ENCODE assay signal across 2 fruit fly cellular contexts in genomic region chr3R:16257346-16257745, dm6.
TF ChIP-seq lines count a peak whose summit lies in the region.

No protein-coding gene starts in this region.

- no peak for TF ChIP-seq CTCF in whole organism, embryonic (GFP tag; optimal IDR thresholded peaks at IDR 0.05; lab: Kevin White, UChicago)

TF ChIP-seq in whole organism, embryonic, 481 proteins besides CTCF, POLR2A, EP300 and RAD21:
- TF ChIP-seq Med (GFP tag; lab: Kevin White, UChicago), result peak; percentile 50
- TF ChIP-seq Dfd (GFP tag; optimal IDR thresholded peaks at IDR 0.05; lab: Kevin White, UChicago), result peak in 1 of 2 experiments; percentile 57
- TF ChIP-seq tna (GFP tag; IDR thresholded peaks at IDR 0.05; lab: Robert Waterston, UW; ENCODE audit: partially characterized antibody), result 0 out of 2 replicates have a peak, but pooled peaks have one; percentile 20
- no peak for TF ChIP-seq CG31365 (tag; optimal IDR thresholded peaks at IDR 0.05; lab: Kevin White, UChicago)
TF ChIP-seq in whole organism, embryonic: peak in this region for 3.

TF ChIP-seq in whole organism, wandering third instar larva, 38 proteins besides CTCF, POLR2A, EP300 and RAD21:
- TF ChIP-seq CrebA (GFP tag; optimal IDR thresholded peaks at IDR 0.05; lab: Kevin White, UChicago; ENCODE audit: borderline replicate concordance) (no peak), Dfd (GFP tag; optimal IDR thresholded peaks at IDR 0.05; lab: Kevin White, UChicago) (peak; percentile 85)
